Worm (Caenorhabditis elegans): ENCODE data around the gene srx-77.

DNA sequence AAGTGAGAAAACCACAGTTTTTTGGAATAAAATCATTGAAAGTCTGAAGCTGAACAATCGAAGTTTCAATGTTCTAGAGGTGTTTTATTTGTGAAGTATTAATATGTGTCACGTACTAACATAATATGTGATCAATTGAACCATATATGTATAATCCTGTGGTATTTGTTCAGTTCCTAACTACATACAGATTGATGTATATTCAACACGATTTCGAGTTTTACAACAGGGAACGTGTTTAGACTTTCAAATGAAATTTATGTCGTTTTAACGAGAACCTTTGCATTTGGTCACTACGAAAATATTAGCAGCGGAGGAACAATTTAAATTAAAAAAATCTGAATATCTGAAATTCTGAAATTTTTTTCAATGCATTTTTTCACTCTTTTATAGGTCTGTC lies 6.0 kb upstream of the srx-77 start, which contains the start of gene K03B4.8:
- no peak for TF ChIP-seq nhr-77 (tag; optimal IDR thresholded peaks at IDR 0.05)
- no peak for TF ChIP-seq unc-39 (tag; optimal IDR thresholded peaks at IDR 0.05)
- TF ChIP-seq nhr-28 (tag; optimal IDR thresholded peaks at IDR 0.05) = no peak
- TF ChIP-seq ztf-11 (tag; optimal IDR thresholded peaks at IDR 0.05) = no peak
- TF ChIP-seq jun-1 (tag; optimal IDR thresholded peaks at IDR 0.05) = no peak
- no peak for TF ChIP-seq lin-15B (tag; optimal IDR thresholded peaks at IDR 0.05)
- TF ChIP-seq lin-39 (tag; optimal IDR thresholded peaks at IDR 0.05) = no peak

All from whole organism, L3 larva.